Worm (Caenorhabditis elegans): ENCODE data around the gene srd-33.

- peak; percentile 20 for TF ChIP-seq W03F9.2 (tag; optimal IDR thresholded peaks at IDR 0.05)
- TF ChIP-seq him-1 (tag; optimal IDR thresholded peaks at IDR 0.05), result no peak
- no peak for TF ChIP-seq dao-5 (tag; optimal IDR thresholded peaks at IDR 0.05)
Measured at ce11 chrV:4847424-4847823, 24.7 kb upstream of the srd-33 start, which contains the start of gene abhd-5.1.
